Fruit fly (Drosophila melanogaster) whole organism, prepupa: ENCODE results near the gene Takl2.

Source experiments
- CG10631 ChIP-seq: fragments of 200-800 bp; sonication (Bioruptor generic); optimal IDR thresholded peaks from 2 replicates; lab custom pipeline; 2016; ENCODE audit warnings: missing biosample characterization, missing genetic modification characterization
- CG10669 ChIP-seq: fragments of 200-800 bp; sonication (Bioruptor generic); optimal IDR thresholded peaks from 3 replicates; lab custom pipeline; 2018; ENCODE audit warnings: missing biosample characterization, mild to moderate bottlenecking, missing genetic modification characterization, moderate library complexity
- CG11294 ChIP-seq: fragments of 200-800 bp; sonication (Bioruptor generic); IDR thresholded peaks from 2 replicates; pipeline ENCODE4 v1.3.6; 2022; ENCODE audit warnings: missing biosample characterization, missing genetic modification characterization
- CG15336 ChIP-seq: fragments of 200-800 bp; sonication (Bioruptor generic); IDR thresholded peaks from 2 replicates; pipeline ENCODE4 v1.3.6; 2022; ENCODE audit warnings: missing biosample characterization, missing genetic modification characterization
- CG1621 ChIP-seq: fragments of 200-800 bp; sonication (Bioruptor generic); optimal IDR thresholded peaks from 3 replicates; lab custom pipeline; 2018; ENCODE audit warnings: missing biosample characterization, mild to moderate bottlenecking, missing genetic modification characterization
- CG16779 ChIP-seq: fragments of 200-800 bp; sonication (Bioruptor generic); optimal IDR thresholded peaks from 3 replicates; lab custom pipeline; 2017; ENCODE audit warnings: missing biosample characterization, mild to moderate bottlenecking, missing genetic modification characterization
- CG31627 ChIP-seq: fragments of 200-800 bp; sonication (Bioruptor generic); optimal IDR thresholded peaks from 3 replicates; lab custom pipeline; 2016; ENCODE audit warnings: missing biosample characterization, missing genetic modification characterization
- CG32006 ChIP-seq: fragments of 200-800 bp; sonication (Bioruptor generic); optimal IDR thresholded peaks from 3 replicates; lab custom pipeline; 2017; ENCODE audit warnings: missing biosample characterization, mild to moderate bottlenecking, missing genetic modification characterization
- CG3919 ChIP-seq: fragments of 200-800 bp; sonication (Bioruptor generic); optimal IDR thresholded peaks from 3 replicates; lab custom pipeline; 2016; ENCODE audit warnings: missing biosample characterization, missing genetic modification characterization
- CG4318 ChIP-seq: fragments of 200-800 bp; sonication (Bioruptor generic); optimal IDR thresholded peaks from 3 replicates; lab custom pipeline; 2017; ENCODE audit warnings: missing biosample characterization, mild to moderate bottlenecking, missing genetic modification characterization
- CG6792 ChIP-seq: fragments of 200-800 bp; sonication (Bioruptor generic); optimal IDR thresholded peaks from 3 replicates; lab custom pipeline; 2016; ENCODE audit warnings: missing biosample characterization, missing genetic modification characterization
- CG7368 ChIP-seq: fragments of 200-800 bp; sonication (Bioruptor generic); optimal IDR thresholded peaks from 3 replicates; lab custom pipeline; 2016; ENCODE audit warnings: missing biosample characterization, missing genetic modification characterization
- CG8119 ChIP-seq: fragments of 200-800 bp; sonication (Bioruptor generic); IDR thresholded peaks from 3 replicates; pipeline ENCODE4 v1.3.6; 2022; ENCODE audit warnings: missing biosample characterization, missing genetic modification characterization
- CG8319 ChIP-seq: fragments of 200-800 bp; sonication (Bioruptor generic); optimal IDR thresholded peaks from 3 replicates; lab custom pipeline; 2016; ENCODE audit warnings: missing biosample characterization, missing genetic modification characterization
- CG8632 ChIP-seq: fragments of 200-800 bp; sonication (Bioruptor generic); optimal IDR thresholded peaks from 3 replicates; lab custom pipeline; 2016; ENCODE audit warnings: missing biosample characterization, missing genetic modification characterization
- Eip78C ChIP-seq: fragments of 200-800 bp; sonication (Bioruptor generic); peaks from one replicate; lab custom pipeline; 2016; ENCODE audit warnings: missing biosample characterization, missing genetic modification characterization
- Ets21C ChIP-seq: fragments of 200-800 bp; sonication (Bioruptor generic); optimal IDR thresholded peaks from 3 replicates; lab custom pipeline; 2016; ENCODE audit warnings: missing biosample characterization, missing genetic modification characterization
- Ets96B ChIP-seq: fragments of 200-800 bp; optimal IDR thresholded peaks from 2 replicates; lab custom pipeline; 2019; ENCODE audit warnings: missing biosample characterization, mild to moderate bottlenecking, missing genetic modification characterization, moderate library complexity
- Gug ChIP-seq: fragments of 200-800 bp; sonication (Bioruptor generic); IDR thresholded peaks from 2 replicates; pipeline ENCODE4 v1.3.6; 2022; ENCODE audit warnings: missing biosample characterization, missing genetic modification characterization
- Hr39 ChIP-seq: fragments of 200-800 bp; sonication (Bioruptor generic); optimal IDR thresholded peaks from 2 replicates; lab custom pipeline; 2016; ENCODE audit warnings: missing biosample characterization, missing genetic modification characterization
- Hr4 ChIP-seq: fragments of 200-800 bp; sonication (Bioruptor generic); optimal IDR thresholded peaks from 3 replicates; lab custom pipeline; 2016; ENCODE audit warnings: missing biosample characterization, missing genetic modification characterization
- Lpt ChIP-seq: fragments of 200-800 bp; sonication (Bioruptor generic); optimal IDR thresholded peaks from 3 replicates; lab custom pipeline; 2016; ENCODE audit warnings: missing biosample characterization, missing genetic modification characterization
- Met ChIP-seq: fragments of 200-800 bp; sonication (Bioruptor generic); optimal IDR thresholded peaks from 3 replicates; lab custom pipeline; 2016; ENCODE audit warnings: missing biosample characterization, missing genetic modification characterization
- OdsH ChIP-seq: fragments of 200-800 bp; sonication (Bioruptor generic); optimal IDR thresholded peaks from 3 replicates; lab custom pipeline; 2016; ENCODE audit warnings: missing biosample characterization, missing genetic modification characterization
- Sox14 ChIP-seq: fragments of 200-800 bp; sonication (Bioruptor generic); optimal IDR thresholded peaks from 3 replicates; lab custom pipeline; 2016; ENCODE audit warnings: missing biosample characterization, missing genetic modification characterization
- achi ChIP-seq: fragments of 200-800 bp; sonication (Bioruptor generic); optimal IDR thresholded peaks from 3 replicates; lab custom pipeline; 2016; ENCODE audit warnings: missing biosample characterization, missing genetic modification characterization
- dsx ChIP-seq: fragments of 200-800 bp; optimal IDR thresholded peaks from 3 replicates; lab custom pipeline; 2019; ENCODE audit warnings: missing biosample characterization, mild to moderate bottlenecking, missing genetic modification characterization, moderate library complexity; ENCODE audit not compliant: poor library complexity, severe bottlenecking
- eg ChIP-seq: fragments of 200-800 bp; sonication (Bioruptor generic); IDR thresholded peaks from 3 replicates; pipeline ENCODE4 v1.3.6; 2022; ENCODE audit warnings: missing biosample characterization, missing genetic modification characterization
- esn ChIP-seq: fragments of 200-800 bp; sonication (Bioruptor generic); optimal IDR thresholded peaks from 2 replicates; lab custom pipeline; 2016; ENCODE audit warnings: missing biosample characterization, mild to moderate bottlenecking, missing genetic modification characterization, moderate library complexity
- fkh ChIP-seq: fragments of 200-800 bp; sonication (Bioruptor generic); optimal IDR thresholded peaks from 3 replicates; lab custom pipeline; 2017; ENCODE audit warnings: missing biosample characterization, mild to moderate bottlenecking, missing genetic modification characterization, moderate library complexity
- lz ChIP-seq: fragments of 200-800 bp; sonication (Bioruptor generic); optimal IDR thresholded peaks from 3 replicates; lab custom pipeline; 2016; ENCODE audit warnings: missing biosample characterization, missing genetic modification characterization
- pdm3 ChIP-seq: fragments of 200-800 bp; sonication (Bioruptor generic); optimal IDR thresholded peaks from 3 replicates; lab custom pipeline; 2016; ENCODE audit warnings: missing biosample characterization, missing genetic modification characterization
- salr ChIP-seq, 2 experiments: fragments of 200-800 bp; sonication (Bioruptor generic); optimal IDR thresholded peaks; 3 replicates each; lab custom pipeline; 2016 to 2018; ENCODE audit warnings: missing biosample characterization in 2 of 2, missing genetic modification characterization in 2 of 2, mild to moderate bottlenecking in 1 of 2
- svp ChIP-seq: fragments of 200-800 bp; sonication (Bioruptor generic); peaks from one replicate; lab custom pipeline; 2016; ENCODE audit warnings: missing biosample characterization, missing genetic modification characterization
- topi ChIP-seq: fragments of 200-800 bp; sonication (Bioruptor generic); optimal IDR thresholded peaks from 3 replicates; lab custom pipeline; 2016; ENCODE audit warnings: missing biosample characterization, missing genetic modification characterization
- vri ChIP-seq: fragments of 200-800 bp; sonication (Bioruptor generic); optimal IDR thresholded peaks from 3 replicates; lab custom pipeline; 2016; ENCODE audit warnings: missing biosample characterization, mild to moderate bottlenecking, missing genetic modification characterization

Takl2 gene

dm6 chr3R:22732995-22733394, 656 bp downstream of the Takl2 start:
- TF ChIP-seq Ets96B (tag; lab: Kevin White, UChicago) = no peak
- no peak for TF ChIP-seq topi
- no peak for TF ChIP-seq CG7368 (GFP tag; lab: Kevin White, UChicago)
- TF ChIP-seq eg (GFP tag; lab: Robert Waterston, UW) = no peak
- no peak for TF ChIP-seq CG32006 (GFP tag; lab: Kevin White, UChicago)
- TF ChIP-seq Sox14 = no peak

dm6 chr3R:22727857-22728256, 5.8 kb downstream of the Takl2 start:
- TF ChIP-seq lz (peak; percentile 16), Eip78C (no peak), CG15336 (peak; percentile 80), esn (GFP tag; lab: Kevin White, UChicago) (peak; percentile 41), CG10631 (GFP tag; lab: Kevin White, UChicago) (peak; percentile 9), CG8119 (no peak), svp (GFP tag; lab: Kevin White, UChicago) (peak; percentile 56), salr (GFP tag; optimal IDR thresholded peaks at IDR 0.05; lab: Kevin White, UChicago) (no peak), dsx (GFP tag; lab: Kevin White, UChicago) (no peak), CG32006 (GFP tag; lab: Kevin White, UChicago) (peak; percentile 72), CG8319 (GFP tag; lab: Kevin White, UChicago) (peak; percentile 32), OdsH (no peak), CG6792 (GFP tag; lab: Kevin White, UChicago) (peak; percentile 16), Gug (GFP tag; lab: Robert Waterston, UW) (peak; percentile 54), CG10669 (no peak), vri (GFP tag; lab: Kevin White, UChicago) (peak; percentile 7), CG8632 (GFP tag; lab: Kevin White, UChicago) (no peak), Hr4 (GFP tag; lab: Kevin White, UChicago) (peak; percentile 67), CG4318 (GFP tag; lab: Kevin White, UChicago) (peak; percentile 13), eg (GFP tag; lab: Robert Waterston, UW) (peak; percentile 87), CG7368 (GFP tag; lab: Kevin White, UChicago) (no peak), CG31627 (GFP tag; lab: Kevin White, UChicago) (peak; percentile 48), CG11294 (GFP tag; lab: Robert Waterston, UW) (peak; percentile 41; the same call in 1 of the 2 replicates)

dm6 chr3R:22727456-22727833, 6.2 kb downstream of the Takl2 start:
- TF ChIP-seq CG1621 (tag; lab: Kevin White, UChicago) (no peak), CG10631 (GFP tag; lab: Kevin White, UChicago) (no peak), Lpt (GFP tag; lab: Kevin White, UChicago) (no peak), salr (GFP tag; optimal IDR thresholded peaks at IDR 0.05; lab: Kevin White, UChicago) (no peak), Hr39 (no peak), pdm3 (GFP tag; lab: Kevin White, UChicago) (no peak), achi (GFP tag; lab: Kevin White, UChicago) (no peak)
- TF ChIP-seq, all 60 proteins: peak for 0

dm6 chr3R:22726771-22727455, 6.7 kb downstream of the Takl2 start, which contains the start of gene CG45049:
TSS of gene CG45049 (plus strand) at chr3R:22726967.
- TF ChIP-seq Hr39 (peak; percentile 31), CG10631 (GFP tag; lab: Kevin White, UChicago) (peak; percentile 34), lz (peak; percentile 26), Eip78C (peak; percentile 35), CG3919 (peak; percentile 13), Ets21C (GFP tag; lab: Kevin White, UChicago) (peak; percentile 9), fkh (peak; percentile 63), vri (GFP tag; lab: Kevin White, UChicago) (no peak), eg (GFP tag; lab: Robert Waterston, UW) (no peak), CG16779 (peak; percentile 2), Hr4 (GFP tag; lab: Kevin White, UChicago) (peak; percentile 4), Met (GFP tag; lab: Kevin White, UChicago) (peak; percentile 39), topi (peak; percentile 13), CG8119 (no peak), CG11294 (GFP tag; lab: Robert Waterston, UW) (no peak)
